Fruit fly (Drosophila melanogaster) whole organism, wandering third instar larva: ENCODE measurements around the gene CG43092.
A peak's percentile ranks its signal among the peaks of the same experiment; 100 is the strongest.

Experiments used
- Abd-B ChIP-seq: fragments of >200 bp; optimal IDR thresholded peaks from 2 replicates; lab custom pipeline; 2017; ENCODE audit warnings: missing biosample characterization, missing genetic modification characterization
- CG32264 ChIP-seq: fragments of 200-800 bp; sonication (Bioruptor generic); optimal IDR thresholded peaks from 2 replicates; lab custom pipeline; 2016; ENCODE audit warnings: missing biosample characterization, missing genetic modification characterization
- CG9705 ChIP-seq: fragments of 200-800 bp; sonication (Bioruptor generic); optimal IDR thresholded peaks from 2 replicates; lab custom pipeline; 2018; ENCODE audit warnings: missing biosample characterization, mild to moderate bottlenecking, missing genetic modification characterization
- CrebA ChIP-seq: fragments of 200-800 bp; sonication (Bioruptor generic); optimal IDR thresholded peaks from 2 replicates; lab custom pipeline; 2016; ENCODE audit warnings: missing biosample characterization, mild to moderate bottlenecking, missing genetic modification characterization, borderline replicate concordance
- Dfd ChIP-seq: fragments of >200 bp; optimal IDR thresholded peaks from 2 replicates; lab custom pipeline; 2017; ENCODE audit warnings: missing biosample characterization, missing genetic modification characterization
- Dif ChIP-seq: fragments of 200-275, 200-300 bp; sonication (Bioruptor generic); optimal IDR thresholded peaks from 2 replicates; lab custom pipeline; 2018; ENCODE audit warnings: missing biosample characterization, missing genetic modification characterization; ENCODE audit not compliant: partially characterized antibody
- GATAd ChIP-seq: sonication (Bioruptor generic); optimal IDR thresholded peaks from 2 replicates; lab custom pipeline; 2016; ENCODE audit warnings: missing biosample characterization, missing genetic modification characterization
- HLH106 ChIP-seq: fragments of 200-800 bp; optimal IDR thresholded peaks from 3 replicates; lab custom pipeline; 2019; ENCODE audit warnings: missing biosample characterization, mild to moderate bottlenecking, missing genetic modification characterization, moderate library complexity
- Hnf4 ChIP-seq: fragments of 200-800 bp; sonication (Bioruptor generic); optimal IDR thresholded peaks from 2 replicates; lab custom pipeline; 2016; ENCODE audit warnings: missing biosample characterization, mild to moderate bottlenecking, missing genetic modification characterization
- Hr78 ChIP-seq: fragments of >200 bp; optimal IDR thresholded peaks from 2 replicates; lab custom pipeline; 2017; ENCODE audit warnings: missing biosample characterization, missing genetic modification characterization
- Hr83 ChIP-seq: fragments of 200-300 bp; sonication (Bioruptor generic); optimal IDR thresholded peaks from 2 replicates; lab custom pipeline; 2016; ENCODE audit warnings: missing biosample characterization, mild to moderate bottlenecking, missing genetic modification characterization, moderate library complexity; ENCODE audit not compliant: poor library complexity, severe bottlenecking
- Jra ChIP-seq: sonication (Bioruptor generic); optimal IDR thresholded peaks from 2 replicates; lab custom pipeline; 2016; ENCODE audit warnings: missing biosample characterization, missing genetic modification characterization
- Mio ChIP-seq: sonication (Bioruptor generic); optimal IDR thresholded peaks from 2 replicates; lab custom pipeline; 2016; ENCODE audit warnings: missing biosample characterization, missing genetic modification characterization
- Myc ChIP-seq: fragments of >200 bp; optimal IDR thresholded peaks from 2 replicates; lab custom pipeline; 2017
- N ChIP-seq: fragments of >200 bp; optimal IDR thresholded peaks from 2 replicates; lab custom pipeline; 2018; ENCODE audit warnings: missing biosample characterization, missing external identifiers, missing genetic modification characterization
- OdsH ChIP-seq: fragments of 200-800 bp; sonication (Bioruptor generic); optimal IDR thresholded peaks from 2 replicates; lab custom pipeline; 2016; ENCODE audit warnings: missing biosample characterization, mild to moderate bottlenecking, missing genetic modification characterization
- Rel ChIP-seq, 2 experiments: fragments of 200-800 bp; sonication (Bioruptor generic) in 1 of 2; optimal IDR thresholded peaks; 2 replicates in 1 of 2; 3 replicates in 1 of 2; lab custom pipeline; 2016 to 2019; ENCODE audit warnings: mild to moderate bottlenecking in 2 of 2, missing biosample characterization in 2 of 2, missing genetic modification characterization in 2 of 2, moderate library complexity in 1 of 2
- Sp1 ChIP-seq: fragments of 200-800 bp; sonication (Bioruptor generic); optimal IDR thresholded peaks from 3 replicates; lab custom pipeline; 2019; ENCODE audit warnings: missing biosample characterization, mild to moderate bottlenecking, missing genetic modification characterization, moderate library complexity
- Vsx2 ChIP-seq: fragments of 200-300, 225-300 bp; sonication (Bioruptor generic); optimal IDR thresholded peaks from 2 replicates; lab custom pipeline; 2018; ENCODE audit warnings: missing biosample characterization, missing genetic modification characterization; ENCODE audit not compliant: partially characterized antibody
- br ChIP-seq: fragments of 200-800 bp; sonication (Bioruptor generic); optimal IDR thresholded peaks from 2 replicates; lab custom pipeline; 2016; ENCODE audit warnings: missing biosample characterization, missing genetic modification characterization
- dl ChIP-seq, 2 experiments: fragments of 175-275, 200-275 bp in 1 of 2; fragments of 200-275 bp in 1 of 2; sonication (Bioruptor generic); optimal IDR thresholded peaks; lab custom pipeline; 2018; ENCODE audit warnings: mild to moderate bottlenecking in 2 of 2, missing biosample characterization in 2 of 2, missing genetic modification characterization in 2 of 2, moderate library complexity in 2 of 2; ENCODE audit not compliant: partially characterized antibody in 2 of 2, insufficient read depth in 1 of 2
- dmrt93B ChIP-seq: fragments of 200-800 bp; sonication (Bioruptor generic); optimal IDR thresholded peaks from 2 replicates; lab custom pipeline; 2018; ENCODE audit warnings: missing biosample characterization, mild to moderate bottlenecking, missing genetic modification characterization
- dsf ChIP-seq: sonication (Bioruptor generic); optimal IDR thresholded peaks from 2 replicates; lab custom pipeline; 2016; ENCODE audit warnings: missing biosample characterization, missing genetic modification characterization, borderline replicate concordance
- ey ChIP-seq: fragments of 200-800 bp; sonication (Bioruptor generic); optimal IDR thresholded peaks from 2 replicates; lab custom pipeline; 2016; ENCODE audit warnings: missing biosample characterization, missing genetic modification characterization
- foxo ChIP-seq, 2 experiments: fragments of 200-800 bp; sonication (Bioruptor generic); optimal IDR thresholded peaks; 2 replicates in 1 of 2; 3 replicates in 1 of 2; lab custom pipeline; 2016 to 2017; ENCODE audit warnings: missing biosample characterization in 2 of 2, missing genetic modification characterization in 2 of 2
- fru ChIP-seq: fragments of 200-800 bp; sonication (Bioruptor generic); optimal IDR thresholded peaks from 3 replicates; lab custom pipeline; 2016; ENCODE audit warnings: missing biosample characterization, mild to moderate bottlenecking, missing genetic modification characterization
- h ChIP-seq: fragments of 200-800 bp; sonication (Bioruptor generic); optimal IDR thresholded peaks from 3 replicates; lab custom pipeline; 2016; ENCODE audit warnings: missing biosample characterization, mild to moderate bottlenecking, missing genetic modification characterization
- lola ChIP-seq: fragments of >200 bp; optimal IDR thresholded peaks from 2 replicates; lab custom pipeline; 2017; ENCODE audit warnings: missing biosample characterization, missing genetic modification characterization
- pan ChIP-seq: fragments of >200 bp; optimal IDR thresholded peaks from 2 replicates; lab custom pipeline; 2017
- psq ChIP-seq: fragments of 200-800 bp; sonication (Bioruptor generic); optimal IDR thresholded peaks from 3 replicates; lab custom pipeline; 2017; ENCODE audit warnings: missing biosample characterization, mild to moderate bottlenecking, missing genetic modification characterization, moderate library complexity
- rgr ChIP-seq: fragments of 200-800 bp; sonication (Bioruptor generic); optimal IDR thresholded peaks from 3 replicates; lab custom pipeline; 2016; ENCODE audit warnings: missing biosample characterization, mild to moderate bottlenecking, missing genetic modification characterization
- sage ChIP-seq: fragments of 200-800 bp; sonication (Bioruptor generic); optimal IDR thresholded peaks from 2 replicates; lab custom pipeline; 2016; ENCODE audit warnings: missing biosample characterization, mild to moderate bottlenecking, missing genetic modification characterization
- sv ChIP-seq: fragments of 200-800 bp; sonication (Bioruptor generic); optimal IDR thresholded peaks from 3 replicates; lab custom pipeline; 2016; ENCODE audit warnings: missing biosample characterization, missing genetic modification characterization
- tai ChIP-seq: sonication (Bioruptor generic); optimal IDR thresholded peaks from 2 replicates; lab custom pipeline; 2016; ENCODE audit warnings: missing biosample characterization, missing genetic modification characterization
- usp ChIP-seq: fragments of >200 bp; optimal IDR thresholded peaks from 2 replicates; lab custom pipeline; 2017; ENCODE audit warnings: missing biosample characterization, missing genetic modification characterization
- woc ChIP-seq: sonication (Bioruptor generic); optimal IDR thresholded peaks from 2 replicates; lab custom pipeline; 2016; ENCODE audit warnings: missing biosample characterization, mild to moderate bottlenecking, missing genetic modification characterization

CG43092 gene

dm6 chr3R:22726031-22726770, 43.3 kb downstream of the CG43092 start, which contains the start of gene RNF220:
RNF220 (minus strand) TSS chr3R:22726414.
- TF ChIP-seq Hr78 (GFP tag; lab: Kevin White, UChicago) (no peak), fru (GFP tag; lab: Kevin White, UChicago) (peak; percentile 15), psq (GFP tag; lab: Kevin White, UChicago) (no peak), dsf (GFP tag; lab: Kevin White, UChicago) (no peak), Myc (peak; percentile 32), tai (no peak), HLH106 (tag; lab: Kevin White, UChicago) (peak; percentile 30), CrebA (no peak), N (GFP tag; lab: Kevin White, UChicago) (no peak)

dm6 chr3R:22724149-22724973, 45.1 kb downstream of the CG43092 start, which contains the start of gene Irp-1A:
Irp-1A (minus strand) TSS chr3R:22724587.
- TF ChIP-seq Hnf4 (no peak), sage (GFP tag; lab: Kevin White, UChicago) (peak; percentile 9), Sp1 (GFP tag; lab: Kevin White, UChicago) (peak; percentile 75), Rel (GFP tag; optimal IDR thresholded peaks at IDR 0.05; lab: Kevin White, UChicago) (no peak), Rel (tag; optimal IDR thresholded peaks at IDR 0.05; lab: Kevin White, UChicago) (peak; percentile 37), Myc (peak; percentile 26), Dfd (GFP tag; lab: Kevin White, UChicago) (no peak), h (GFP tag; lab: Kevin White, UChicago) (peak; percentile 54), woc (peak; percentile 63), Mio (GFP tag; lab: Kevin White, UChicago) (no peak), CG9705 (GFP tag; lab: Kevin White, UChicago) (peak; percentile 3), rgr (GFP tag; lab: Kevin White, UChicago) (peak; percentile 72), br (GFP tag; lab: Kevin White, UChicago) (peak; percentile 16), foxo (GFP tag; optimal IDR thresholded peaks at IDR 0.05; lab: Kevin White, UChicago) (peak in 1 of 2 experiments; percentile 73), Hr83 (GFP tag; lab: Kevin White, UChicago) (peak; percentile 80), Hr78 (GFP tag; lab: Kevin White, UChicago) (no peak), dsf (GFP tag; lab: Kevin White, UChicago) (peak; percentile 4), Dif (GFP tag; lab: Kevin White, UChicago) (no peak), psq (GFP tag; lab: Kevin White, UChicago) (peak; percentile 62), ey (peak; percentile 23), fru (GFP tag; lab: Kevin White, UChicago) (peak; percentile 51), HLH106 (tag; lab: Kevin White, UChicago) (peak; percentile 68), OdsH (GFP tag; lab: Kevin White, UChicago) (peak; percentile 54), N (GFP tag; lab: Kevin White, UChicago) (no peak), usp (GFP tag; lab: Kevin White, UChicago) (no peak), dl (GFP tag; optimal IDR thresholded peaks at IDR 0.05; lab: Kevin White, UChicago; ENCODE audit: insufficient read depth in 1 of 2, partially characterized antibody in 2 of 2) (no peak), CG32264 (peak; percentile 27), Vsx2 (GFP tag; lab: Kevin White, UChicago) (no peak), GATAd (no peak), Abd-B (no peak), Jra (GFP tag; lab: Kevin White, UChicago) (peak; percentile 40), sv (peak; percentile 55), pan (no peak), tai (no peak), dmrt93B (peak; percentile 3), lola (GFP tag; lab: Kevin White, UChicago) (no peak)
